Worm (Caenorhabditis elegans) whole organism, mixed stage, embryonic: ENCODE data around the gene C14E2.5.

ENCODE experiments used
- bed-3 ChIP-seq: fragments of 200-800 bp; sonication (Bioruptor generic); optimal IDR thresholded peaks from 3 replicates; lab custom pipeline; 2018; ENCODE audit warnings: mild to moderate bottlenecking, missing genetic modification characterization, moderate library complexity, missing compliant biosample characterization
- blmp-1 ChIP-seq: fragments of 150-350 bp; optimal IDR thresholded peaks from 2 replicates; lab custom pipeline; 2014; ENCODE audit warnings: missing biosample characterization, missing genetic modification characterization
- ceh-39 ChIP-seq: fragments of 150-350 bp; optimal IDR thresholded peaks from 2 replicates; lab custom pipeline; 2014; ENCODE audit warnings: missing biosample characterization, missing genetic modification characterization
- ceh-43 ChIP-seq: fragments of 200-800 bp; sonication (Bioruptor generic); optimal IDR thresholded peaks from 2 replicates; lab custom pipeline; 2018; ENCODE audit warnings: mild to moderate bottlenecking, missing genetic modification characterization, moderate library complexity, missing compliant biosample characterization
- ceh-83 ChIP-seq: fragments of 200-800 bp; sonication (Bioruptor generic); optimal IDR thresholded peaks from 2 replicates; lab custom pipeline; 2018; ENCODE audit warnings: mild to moderate bottlenecking, missing genetic modification characterization, missing compliant biosample characterization
- ces-1 ChIP-seq: fragments of 150-350 bp; optimal IDR thresholded peaks from 2 replicates; lab custom pipeline; 2014; ENCODE audit warnings: missing biosample characterization, missing genetic modification reagents, missing genetic modification characterization
- cnd-1 ChIP-seq: fragments of 200-800 bp; sonication (Bioruptor generic); optimal IDR thresholded peaks from 2 replicates; lab custom pipeline; 2018; ENCODE audit warnings: mild to moderate bottlenecking, missing genetic modification characterization, missing compliant biosample characterization
- drap-1 ChIP-seq: fragments of 200-800 bp; sonication (Bioruptor generic); optimal IDR thresholded peaks from 3 replicates; lab custom pipeline; 2018; ENCODE audit warnings: mild to moderate bottlenecking, missing genetic modification characterization, missing compliant biosample characterization
- elt-1 ChIP-seq: sonication (generic microtip); optimal IDR thresholded peaks from 2 replicates; lab custom pipeline; 2017; ENCODE audit warnings: missing genetic modification characterization, mild to moderate bottlenecking, missing compliant biosample characterization, antibody characterized with exemption, moderate library complexity, borderline replicate concordance; ENCODE audit not compliant: insufficient read depth
- elt-3 ChIP-seq: fragments of 150-350 bp; optimal IDR thresholded peaks from 2 replicates; lab custom pipeline; 2014; ENCODE audit warnings: missing biosample characterization, missing genetic modification characterization
- flh-1 ChIP-seq: fragments of 200-800 bp; sonication (Bioruptor generic); optimal IDR thresholded peaks from 2 replicates; lab custom pipeline; 2018; ENCODE audit warnings: mild to moderate bottlenecking, missing genetic modification characterization, moderate library complexity, missing compliant biosample characterization
- ham-2 ChIP-seq: fragments of 200-800 bp; sonication (Bioruptor generic); optimal IDR thresholded peaks from 2 replicates; lab custom pipeline; 2018; ENCODE audit warnings: mild to moderate bottlenecking, missing genetic modification characterization, missing compliant biosample characterization
- hlh-1 ChIP-seq: fragments of 150-350 bp; optimal IDR thresholded peaks from 2 replicates; lab custom pipeline; 2014; ENCODE audit warnings: missing biosample characterization, missing genetic modification reagents, missing genetic modification characterization
- lin-13 ChIP-seq: fragments of 150-350 bp; optimal IDR thresholded peaks from 2 replicates; lab custom pipeline; 2014; ENCODE audit warnings: missing biosample characterization, missing genetic modification characterization
- lin-32 ChIP-seq: fragments of 200-800 bp; sonication (Bioruptor generic); optimal IDR thresholded peaks from 2 replicates; lab custom pipeline; 2018; ENCODE audit warnings: mild to moderate bottlenecking, missing genetic modification characterization, missing compliant biosample characterization
- lsy-2 ChIP-seq: fragments of 150-350 bp; optimal IDR thresholded peaks from 2 replicates; lab custom pipeline; 2014; ENCODE audit warnings: missing biosample characterization, missing genetic modification characterization
- mab-5 ChIP-seq: fragments of 150-350 bp; optimal IDR thresholded peaks from 2 replicates; lab custom pipeline; 2014; ENCODE audit warnings: missing biosample characterization, missing genetic modification characterization
- mep-1 ChIP-seq: fragments of 150-350 bp; optimal IDR thresholded peaks from 2 replicates; lab custom pipeline; 2017; ENCODE audit warnings: missing biosample characterization, missing genetic modification reagents, missing genetic modification characterization, inconsistent platforms
- mls-2 ChIP-seq: sonication (generic microtip); optimal IDR thresholded peaks from 2 replicates; lab custom pipeline; 2016; ENCODE audit warnings: mild to moderate bottlenecking, missing genetic modification characterization, moderate library complexity, missing compliant biosample characterization
- nhr-12 ChIP-seq: fragments of 150-350 bp; optimal IDR thresholded peaks from 2 replicates; lab custom pipeline; 2014; ENCODE audit warnings: missing biosample characterization, missing genetic modification characterization
- nhr-2 ChIP-seq: fragments of 150-350 bp; optimal IDR thresholded peaks from 2 replicates; lab custom pipeline; 2014; ENCODE audit warnings: missing biosample characterization, missing genetic modification characterization
- nhr-237 ChIP-seq: fragments of 150-350 bp; optimal IDR thresholded peaks from 2 replicates; lab custom pipeline; 2014; ENCODE audit warnings: missing biosample characterization, missing genetic modification characterization
- nhr-28 ChIP-seq: fragments of 150-350 bp; optimal IDR thresholded peaks from 2 replicates; lab custom pipeline; 2014; ENCODE audit warnings: missing biosample characterization, missing genetic modification characterization
- nhr-76 ChIP-seq: sonication (generic microtip); optimal IDR thresholded peaks from 2 replicates; lab custom pipeline; 2017; ENCODE audit warnings: missing biosample characterization, missing genetic modification characterization
- pha-4 ChIP-seq: fragments of 150-350 bp; optimal IDR thresholded peaks from 2 replicates; lab custom pipeline; 2018; ENCODE audit warnings: missing biosample characterization, missing genetic modification reagents, missing genetic modification characterization
- sem-2 ChIP-seq: fragments of 200-800 bp; sonication (Bioruptor generic); optimal IDR thresholded peaks from 2 replicates; lab custom pipeline; 2018; ENCODE audit warnings: mild to moderate bottlenecking, missing genetic modification characterization, missing compliant biosample characterization
- snpc-4 ChIP-seq: fragments of 150-350 bp; optimal IDR thresholded peaks from 2 replicates; lab custom pipeline; 2014; ENCODE audit warnings: missing biosample characterization, missing genetic modification characterization
- sptf-1 ChIP-seq: sonication (generic microtip); optimal IDR thresholded peaks from 2 replicates; lab custom pipeline; 2017; ENCODE audit warnings: mild to moderate bottlenecking, missing genetic modification characterization, moderate library complexity, missing compliant biosample characterization
- tbx-8 ChIP-seq: fragments of 200-800 bp; sonication (Bioruptor generic); optimal IDR thresholded peaks from 2 replicates; lab custom pipeline; 2018; ENCODE audit warnings: mild to moderate bottlenecking, missing genetic modification characterization, moderate library complexity, missing compliant biosample characterization
- unc-120 ChIP-seq: sonication (generic microtip); optimal IDR thresholded peaks from 2 replicates; lab custom pipeline; 2017; ENCODE audit warnings: missing genetic modification characterization, missing compliant biosample characterization; ENCODE audit not compliant: poor library complexity, severe bottlenecking
- unc-39 ChIP-seq: fragments of 150-350 bp; optimal IDR thresholded peaks from 2 replicates; lab custom pipeline; 2014; ENCODE audit warnings: missing biosample characterization, missing genetic modification characterization
- unc-62 ChIP-seq: fragments of 150-350 bp; optimal IDR thresholded peaks from 2 replicates; lab custom pipeline; 2014; ENCODE audit warnings: missing biosample characterization, missing genetic modification reagents, missing genetic modification characterization
- zip-8 ChIP-seq: fragments of 150-350 bp; optimal IDR thresholded peaks from 2 replicates; lab custom pipeline; 2014; ENCODE audit warnings: missing biosample characterization, missing genetic modification characterization
- ztf-11 ChIP-seq: fragments of 150-350 bp; optimal IDR thresholded peaks from 2 replicates; lab custom pipeline; 2014; ENCODE audit warnings: missing biosample characterization, missing genetic modification characterization

Gene C14E2.5

ce11 chrX:1825290-1825832, at the start of gene C14E2.5:
TSS of gene C14E2.5 (minus strand) at chrX:1825340.
- TF ChIP-seq nhr-28 (tag; lab: Kevin White, UChicago) (no peak), sptf-1 (tag; lab: Kevin White, UChicago) (no peak), flh-1 (GFP tag; lab: Kevin White, UChicago) (no peak), ceh-39 (no peak), ces-1 (GFP tag; lab: Kevin White, UChicago) (no peak), nhr-12 (no peak), drap-1 (GFP tag; lab: Kevin White, UChicago) (no peak), zip-8 (tag; lab: Kevin White, UChicago) (no peak), unc-62 (GFP tag; lab: Kevin White, UChicago) (no peak), tbx-8 (GFP tag; lab: Kevin White, UChicago) (no peak), mep-1 (tag; lab: Kevin White, UChicago) (no peak), pha-4 (tag; lab: Kevin White, UChicago) (no peak), unc-120 (tag; lab: Kevin White, UChicago) (no peak), lin-13 (no peak), nhr-237 (tag; lab: Kevin White, UChicago) (no peak), elt-3 (tag; lab: Kevin White, UChicago) (no peak), ceh-43 (GFP tag; lab: Kevin White, UChicago) (no peak), mls-2 (tag; lab: Kevin White, UChicago) (no peak), cnd-1 (tag; lab: Kevin White, UChicago) (no peak)

ce11 chrX:1870991-1871390, 45.9 kb upstream of the C14E2.5 start:
- TF ChIP-seq nhr-28 (tag; lab: Kevin White, UChicago) (no peak), pha-4 (tag; lab: Kevin White, UChicago) (peak; percentile 11), lsy-2 (tag; lab: Kevin White, UChicago) (peak; percentile 61)
- TF ChIP-seq, all 35 proteins: peak for 2

- TF ChIP-seq mab-5 (tag; lab: Kevin White, UChicago) (no peak), nhr-28 (tag; lab: Kevin White, UChicago) (no peak), sem-2 (GFP tag; lab: Kevin White, UChicago) (no peak), ceh-39 (no peak), unc-62 (GFP tag; lab: Kevin White, UChicago) (no peak), nhr-237 (tag; lab: Kevin White, UChicago) (no peak), ces-1 (GFP tag; lab: Kevin White, UChicago) (no peak), elt-3 (tag; lab: Kevin White, UChicago) (no peak), cnd-1 (tag; lab: Kevin White, UChicago) (no peak), nhr-12 (no peak), sptf-1 (tag; lab: Kevin White, UChicago) (no peak), nhr-76 (no peak), mep-1 (tag; lab: Kevin White, UChicago) (no peak), drap-1 (GFP tag; lab: Kevin White, UChicago) (no peak), ceh-83 (no peak), snpc-4 (tag; lab: Kevin White, UChicago) (no peak), ztf-11 (tag; lab: Kevin White, UChicago) (no peak), lin-13 (no peak), flh-1 (GFP tag; lab: Kevin White, UChicago) (no peak), nhr-2 (tag; lab: Kevin White, UChicago) (no peak)
- TF ChIP-seq, all 35 proteins: peak for 0
These were observed 39.8 kb upstream of the C14E2.5 start, which contains the start of gene tbx-41 for ce11 chrX:1864946-1865345. TSS of gene tbx-41 (plus strand) at chrX:1865246.

- TF ChIP-seq sptf-1 (tag; lab: Kevin White, UChicago) (no peak), pha-4 (tag; lab: Kevin White, UChicago) (no peak), ceh-83 (no peak), elt-1 (no peak), lin-32 (no peak), nhr-12 (no peak), unc-62 (GFP tag; lab: Kevin White, UChicago) (no peak), ceh-39 (no peak), lin-13 (no peak), mls-2 (tag; lab: Kevin White, UChicago) (no peak), ham-2 (no peak), nhr-76 (no peak), ceh-43 (GFP tag; lab: Kevin White, UChicago) (no peak), elt-3 (tag; lab: Kevin White, UChicago) (no peak)
These were observed 35.3 kb upstream of the C14E2.5 start, which contains the start of gene T26C11.8 for ce11 chrX:1860422-1860821. TSS of gene T26C11.8 (plus strand) at chrX:1860722.

- TF ChIP-seq lin-13 (peak; percentile 25), sptf-1 (tag; lab: Kevin White, UChicago) (peak; percentile 91), nhr-2 (tag; lab: Kevin White, UChicago) (no peak), ztf-11 (tag; lab: Kevin White, UChicago) (no peak), ceh-39 (peak; percentile 96), elt-3 (tag; lab: Kevin White, UChicago) (no peak), nhr-237 (tag; lab: Kevin White, UChicago) (peak; percentile 62), unc-39 (peak; percentile 64), hlh-1 (tag; lab: Kevin White, UChicago) (peak; percentile 27), mls-2 (tag; lab: Kevin White, UChicago) (peak; percentile 85), ceh-43 (GFP tag; lab: Kevin White, UChicago) (peak; percentile 54), sem-2 (GFP tag; lab: Kevin White, UChicago) (peak; percentile 74), drap-1 (GFP tag; lab: Kevin White, UChicago) (peak; percentile 84), mep-1 (tag; lab: Kevin White, UChicago) (peak; percentile 60), nhr-76 (no peak), elt-1 (no peak), unc-62 (GFP tag; lab: Kevin White, UChicago) (no peak), flh-1 (GFP tag; lab: Kevin White, UChicago) (peak; percentile 63), nhr-12 (no peak), bed-3 (GFP tag; lab: Kevin White, UChicago) (peak; percentile 67), pha-4 (tag; lab: Kevin White, UChicago) (no peak), ham-2 (peak; percentile 62), mab-5 (tag; lab: Kevin White, UChicago) (no peak), ceh-83 (peak; percentile 88), unc-120 (tag; lab: Kevin White, UChicago) (peak; percentile 68), lsy-2 (tag; lab: Kevin White, UChicago) (peak; percentile 33), snpc-4 (tag; lab: Kevin White, UChicago) (no peak), ces-1 (GFP tag; lab: Kevin White, UChicago) (no peak), blmp-1 (tag; lab: Kevin White, UChicago) (peak; percentile 7)
These were observed 33.5 kb upstream of the C14E2.5 start for ce11 chrX:1858616-1859015.
